Fruit fly (Drosophila melanogaster): Measurements from ENCODE around the gene CG17726.
A peak's percentile ranks its signal among the peaks of the same experiment; 100 is the strongest.

Gene CG17726

dm6 chr3R:11216156-11216630 is 10.4 kb upstream of the CG17726 start, which contains the start of the genes RpS25 and CG4820 (continued):
- peak in 1 of 2 experiments; percentile 27 for TF ChIP-seq Hr78 (GFP tag; optimal IDR thresholded peaks at IDR 0.05)
- TF ChIP-seq Adf1 (GFP tag; IDR thresholded peaks at IDR 0.05), result peak; percentile 62
- TF ChIP-seq gcm2 (GFP tag; optimal IDR thresholded peaks at IDR 0.05), result peak; percentile 86
- peak; percentile 75 for TF ChIP-seq ara (GFP tag; IDR thresholded peaks at IDR 0.05)
- TF ChIP-seq CG42726 (GFP tag; IDR thresholded peaks at IDR 0.05; ENCODE audit: partially characterized antibody), result peak; percentile 69
- TF ChIP-seq Aef1 (GFP tag; IDR thresholded peaks at IDR 0.05), result peak; percentile 59; the same call in 2 of the 3 replicates
- TF ChIP-seq wdn (GFP tag; IDR thresholded peaks at IDR 0.05), result peak; percentile 77
- TF ChIP-seq CG15601 (tag; optimal IDR thresholded peaks at IDR 0.05), result peak; percentile 93
- TF ChIP-seq CG7357 (GFP tag; IDR thresholded peaks at IDR 0.05), result 0 out of 3 replicates have a peak, but pooled peaks have one; percentile 31
- TF ChIP-seq klu (GFP tag; IDR thresholded peaks at IDR 0.05), result peak; percentile 59
- peak; percentile 94 for TF ChIP-seq shn (GFP tag; optimal IDR thresholded peaks at IDR 0.05)
- TF ChIP-seq CG3163 (GFP tag; optimal IDR thresholded peaks at IDR 0.05), result peak; percentile 82
- peak; percentile 97 for TF ChIP-seq CrebB (tag; optimal IDR thresholded peaks at IDR 0.05)
- peak; percentile 90 for TF ChIP-seq CG10654 (GFP tag; optimal IDR thresholded peaks at IDR 0.05)
- TF ChIP-seq CG3281 (GFP tag; optimal IDR thresholded peaks at IDR 0.05), result peak; percentile 95
- peak; percentile 94 for TF ChIP-seq pho (GFP tag; optimal IDR thresholded peaks at IDR 0.05)
- no peak for TF ChIP-seq CkIIα-i1 (GFP tag; IDR thresholded peaks at IDR 0.05)
- peak; percentile 91 for TF ChIP-seq knrl (GFP tag; IDR thresholded peaks at IDR 0.05; ENCODE audit: partially characterized antibody)
- peak; percentile 54 for TF ChIP-seq CG10321 (GFP tag; IDR thresholded peaks at IDR 0.05)
- peak; percentile 89 for TF ChIP-seq CG4707 (GFP tag; optimal IDR thresholded peaks at IDR 0.05)
- TF ChIP-seq CG2889 (GFP tag; IDR thresholded peaks at IDR 0.05), result 0 out of 3 replicates have a peak, but pooled peaks have one; percentile 21
- TF ChIP-seq eyg (GFP tag; optimal IDR thresholded peaks at IDR 0.05), result peak; percentile 94
- peak; percentile 28; the same call in 1 of the 2 replicates for TF ChIP-seq Lim3 (GFP tag; IDR thresholded peaks at IDR 0.05)
- TF ChIP-seq sc (optimal IDR thresholded peaks at IDR 0.05), result no peak
- peak; percentile 86 for TF ChIP-seq sc (GFP tag; optimal IDR thresholded peaks at IDR 0.05)
- peak; percentile 96 for TF ChIP-seq CG13624 (GFP tag; optimal IDR thresholded peaks at IDR 0.05)
- TF ChIP-seq Med (GFP tag), result peak; percentile 99
- TF ChIP-seq CG5180 (GFP tag; optimal IDR thresholded peaks at IDR 0.05), result peak; percentile 81
- peak; percentile 92 for TF ChIP-seq hkb (optimal IDR thresholded peaks at IDR 0.05)
- TF ChIP-seq hkb (GFP tag; IDR thresholded peaks at IDR 0.05), result peak; percentile 90
- no peak for TF ChIP-seq corto (GFP tag; optimal IDR thresholded peaks at IDR 0.05)
- TF ChIP-seq vvl (GFP tag; IDR thresholded peaks at IDR 0.05), result peak; percentile 91
- peak; percentile 91 for TF ChIP-seq CG11456 (GFP tag; IDR thresholded peaks at IDR 0.05)
- peak; percentile 92 for TF ChIP-seq CG4424 (GFP tag; optimal IDR thresholded peaks at IDR 0.05)
- TF ChIP-seq crol (GFP tag; IDR thresholded peaks at IDR 0.05), result peak; percentile 49
- TF ChIP-seq HmgD (GFP tag; optimal IDR thresholded peaks at IDR 0.05), result peak; percentile 90
- peak; percentile 80 for TF ChIP-seq gem (tag; optimal IDR thresholded peaks at IDR 0.05)
- peak; percentile 66 for TF ChIP-seq gsb (GFP tag; IDR thresholded peaks at IDR 0.05)
- TF ChIP-seq Oaz (GFP tag; IDR thresholded peaks at IDR 0.05), result peak; percentile 81
- no peak for TF ChIP-seq usp (GFP tag; optimal IDR thresholded peaks at IDR 0.05)
- TF ChIP-seq Side (GFP tag; optimal IDR thresholded peaks at IDR 0.05), result peak; percentile 94
- TF ChIP-seq tx (GFP tag; optimal IDR thresholded peaks at IDR 0.05), result peak; percentile 80
- peak; percentile 71 for TF ChIP-seq Dek (tag; optimal IDR thresholded peaks at IDR 0.05)
- no peak for TF ChIP-seq br (optimal IDR thresholded peaks at IDR 0.05)
- peak; percentile 84 for TF ChIP-seq CG30020 (tag; optimal IDR thresholded peaks at IDR 0.05)
- TF ChIP-seq CG4404 (GFP tag; IDR thresholded peaks at IDR 0.05), result peak; percentile 35; the same call in 1 of the 2 replicates
- peak; percentile 74 for TF ChIP-seq CG17612 (GFP tag; IDR thresholded peaks at IDR 0.05)
- peak; percentile 97 for TF ChIP-seq dm (GFP tag; optimal IDR thresholded peaks at IDR 0.05)
- TF ChIP-seq hb (GFP tag; IDR thresholded peaks at IDR 0.05; ENCODE audit: partially characterized antibody), result peak; percentile 80; the same call in 2 of the 3 replicates
- TF ChIP-seq croc (GFP tag; conservative IDR thresholded peaks at IDR 0.05), result peak; percentile 77
- TF ChIP-seq CG8944 (GFP tag; optimal IDR thresholded peaks at IDR 0.05), result peak; percentile 80
- TF ChIP-seq zfh2 (GFP tag; optimal IDR thresholded peaks at IDR 0.05), result peak; percentile 70

Data from whole organism, embryonic.